Worm (Caenorhabditis elegans): Measurements from ENCODE around the gene ceh-38.

Gene ceh-38

DNA sequence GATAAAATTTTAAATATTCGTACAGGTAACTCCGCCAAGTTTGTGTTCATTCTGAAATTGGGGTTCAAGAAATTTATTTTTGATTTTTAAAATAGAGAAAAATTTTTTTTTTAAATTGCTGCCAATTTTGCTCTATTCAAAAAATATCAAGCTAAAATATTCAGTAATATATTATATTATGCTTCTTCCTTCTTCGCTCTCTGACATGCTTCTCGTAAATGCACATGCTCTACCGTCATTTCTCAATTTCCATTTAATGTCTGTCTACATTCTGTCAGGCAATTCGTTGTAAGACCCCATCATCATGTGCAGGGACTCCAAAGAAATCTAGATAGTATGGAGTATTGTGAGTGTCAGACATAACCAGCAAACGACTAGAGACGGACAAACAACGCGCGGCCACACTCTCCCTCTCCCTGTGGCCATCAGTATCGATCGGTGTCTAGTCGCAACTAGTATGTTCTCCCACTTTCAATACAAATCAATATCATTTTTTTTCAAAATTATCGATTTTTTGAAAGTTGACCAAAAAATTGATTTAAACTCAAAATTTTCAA is at the start of gene ceh-38, which contains the start of gene malt-1:
ceh-38 (plus strand) TSS at position 277 of the 557 bp plus-strand sequence.
malt-1 (minus strand) TSS at position 51 of the 557 bp plus-strand sequence.
- TF ChIP-seq ztf-4 (tag; optimal IDR thresholded peaks at IDR 0.05): peak; percentile 60
- TF ChIP-seq nhr-237 (tag; optimal IDR thresholded peaks at IDR 0.05): no peak
- TF ChIP-seq fos-1 (tag; optimal IDR thresholded peaks at IDR 0.05): no peak
- TF ChIP-seq fkh-2 (tag; optimal IDR thresholded peaks at IDR 0.05): peak; percentile 58
- TF ChIP-seq sea-2 (GFP tag; optimal IDR thresholded peaks at IDR 0.05): peak; percentile 73
- TF ChIP-seq ceh-28 (tag; optimal IDR thresholded peaks at IDR 0.05): no peak
- peak; percentile 90 for TF ChIP-seq R02D3.7 (tag; optimal IDR thresholded peaks at IDR 0.05)
- TF ChIP-seq snpc-4 (tag; optimal IDR thresholded peaks at IDR 0.05): peak; percentile 96
- TF ChIP-seq aly-2 (tag; optimal IDR thresholded peaks at IDR 0.05): peak; percentile 42
- TF ChIP-seq egl-5 (tag; optimal IDR thresholded peaks at IDR 0.05): peak; percentile 99
- TF ChIP-seq pqm-1 (tag; optimal IDR thresholded peaks at IDR 0.05): peak; percentile 90
- TF ChIP-seq tbx-2 (tag; optimal IDR thresholded peaks at IDR 0.05): peak; percentile 86
- TF ChIP-seq unc-62 (GFP tag; optimal IDR thresholded peaks at IDR 0.05): peak; percentile 72
- no peak for TF ChIP-seq ceh-16 (tag; optimal IDR thresholded peaks at IDR 0.05)
- peak; percentile 92 for TF ChIP-seq fkh-10 (GFP tag; optimal IDR thresholded peaks at IDR 0.05)
- peak; percentile 100 for TF ChIP-seq hmg-11 (tag; optimal IDR thresholded peaks at IDR 0.05)
- TF ChIP-seq nhr-76 (tag; optimal IDR thresholded peaks at IDR 0.05): no peak
- peak; percentile 96 for TF ChIP-seq skn-1 (tag; optimal IDR thresholded peaks at IDR 0.05)
- TF ChIP-seq nhr-43 (tag; optimal IDR thresholded peaks at IDR 0.05; ENCODE audit: poor library complexity, severe bottlenecking): peak; percentile 85
- TF ChIP-seq unc-39 (tag; optimal IDR thresholded peaks at IDR 0.05): no peak
- TF ChIP-seq mdl-1 (tag; optimal IDR thresholded peaks at IDR 0.05): peak; percentile 86
- peak; percentile 82 for TF ChIP-seq elt-2 (tag; optimal IDR thresholded peaks at IDR 0.05)
- TF ChIP-seq pha-4 (tag; optimal IDR thresholded peaks at IDR 0.05): peak; percentile 98
- no peak for TF ChIP-seq zag-1 (tag; optimal IDR thresholded peaks at IDR 0.05)
- TF ChIP-seq jun-1 (tag; optimal IDR thresholded peaks at IDR 0.05): peak; percentile 91
- TF ChIP-seq daf-12 (tag; optimal IDR thresholded peaks at IDR 0.05): peak; percentile 54
- TF ChIP-seq nhr-23 (tag; optimal IDR thresholded peaks at IDR 0.05): peak; percentile 93
- peak; percentile 99 for TF ChIP-seq lin-39 (tag; optimal IDR thresholded peaks at IDR 0.05)
- TF ChIP-seq lin-15B (tag; optimal IDR thresholded peaks at IDR 0.05): peak; percentile 92
- TF ChIP-seq elt-3 (tag; optimal IDR thresholded peaks at IDR 0.05): no peak
- no peak for TF ChIP-seq mml-1 (tag; optimal IDR thresholded peaks at IDR 0.05)
- TF ChIP-seq nhr-28 (tag; optimal IDR thresholded peaks at IDR 0.05): no peak
- peak; percentile 75 for TF ChIP-seq egl-27 (tag; optimal IDR thresholded peaks at IDR 0.05)
- TF ChIP-seq nfya-1 (tag; optimal IDR thresholded peaks at IDR 0.05; ENCODE audit: insufficient read depth): peak; percentile 98
- TF ChIP-seq ceh-9 (tag; optimal IDR thresholded peaks at IDR 0.05): no peak
- TF ChIP-seq ztf-11 (tag; optimal IDR thresholded peaks at IDR 0.05): no peak
- peak; percentile 90 for TF ChIP-seq nhr-11 (tag; optimal IDR thresholded peaks at IDR 0.05)
- TF ChIP-seq elt-1 (tag; optimal IDR thresholded peaks at IDR 0.05): peak; percentile 45
- no peak for TF ChIP-seq ama-1 (optimal IDR thresholded peaks at IDR 0.05)
- TF ChIP-seq nhr-25 (tag; optimal IDR thresholded peaks at IDR 0.05): peak; percentile 90
- TF ChIP-seq ceh-82 (tag; optimal IDR thresholded peaks at IDR 0.05): peak; percentile 84
- no peak for TF ChIP-seq nhr-77 (tag; optimal IDR thresholded peaks at IDR 0.05)
- TF ChIP-seq ZK546.5 (tag; optimal IDR thresholded peaks at IDR 0.05): no peak
- TF ChIP-seq lsy-12 (tag; optimal IDR thresholded peaks at IDR 0.05): peak; percentile 86

DNA sequence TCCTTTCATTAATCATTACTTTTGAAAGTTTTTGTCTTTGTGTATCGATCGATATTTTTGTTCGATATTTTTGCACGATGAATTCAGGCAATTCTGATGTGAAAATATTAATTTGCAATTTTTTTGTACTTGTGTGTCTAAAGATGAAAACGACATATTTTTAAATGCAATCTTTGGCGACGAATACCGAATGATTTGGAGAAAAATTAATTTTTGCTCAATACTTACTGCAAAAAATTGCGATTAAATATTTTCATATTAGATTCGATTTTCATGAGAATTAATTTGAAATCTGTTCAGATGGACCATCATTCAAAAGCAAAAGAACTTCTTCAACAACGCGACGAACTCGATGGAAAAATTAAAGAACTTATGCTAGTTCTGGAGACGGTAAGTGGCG is 49.5 kb upstream of the ceh-38 start, which contains the start of gene psmd-9:
psmd-9 (plus strand) TSS at position 301 of the 400 bp plus-strand sequence.
- no peak for TF ChIP-seq ceh-9 (tag; optimal IDR thresholded peaks at IDR 0.05)
- no peak for TF ChIP-seq nhr-67 (tag; optimal IDR thresholded peaks at IDR 0.05)
- no peak for TF ChIP-seq pqm-1 (tag; optimal IDR thresholded peaks at IDR 0.05)
- no peak for TF ChIP-seq ztf-11 (tag; optimal IDR thresholded peaks at IDR 0.05)
- TF ChIP-seq ceh-82 (tag; optimal IDR thresholded peaks at IDR 0.05): no peak
- TF ChIP-seq lin-39 (tag; optimal IDR thresholded peaks at IDR 0.05): no peak
- no peak for TF ChIP-seq nhr-23 (tag; optimal IDR thresholded peaks at IDR 0.05)
- no peak for TF ChIP-seq nhr-11 (tag; optimal IDR thresholded peaks at IDR 0.05)
- TF ChIP-seq mdl-1 (tag; optimal IDR thresholded peaks at IDR 0.05): no peak
- TF ChIP-seq elt-1 (tag; optimal IDR thresholded peaks at IDR 0.05): no peak

Measured in whole organism, L3 larva.